Fruit fly (Drosophila melanogaster) whole organism, embryonic: ENCODE data around the gene CG17637.

Experiments
- Ada2b ChIP-seq: fragments of 200-800 bp; sonication (Bioruptor generic); IDR thresholded peaks from 2 replicates; pipeline ENCODE4 v1.3.6; 2022; ENCODE audit warnings: missing biosample characterization, missing genetic modification characterization
- Atf6 ChIP-seq: fragments of 200-800 bp; sonication (Bioruptor generic); IDR thresholded peaks from 2 replicates; pipeline ENCODE4 v1.3.6; 2022; ENCODE audit warnings: missing biosample characterization, missing genetic modification characterization
- CG1024 ChIP-seq: fragments of 200-800 bp; sonication (Bioruptor generic); IDR thresholded peaks from 2 replicates; pipeline ENCODE4 v1.3.6; 2022; ENCODE audit warnings: missing biosample characterization, missing genetic modification characterization
- CG12219 ChIP-seq: fragments of 200-800 bp; sonication (Bioruptor generic); optimal IDR thresholded peaks from 3 replicates; lab custom pipeline; 2018; ENCODE audit warnings: missing biosample characterization, mild to moderate bottlenecking, missing genetic modification characterization
- CG12236 ChIP-seq: fragments of 200-800 bp; sonication (Bioruptor generic); optimal IDR thresholded peaks from 2 replicates; lab custom pipeline; 2016; ENCODE audit warnings: missing biosample characterization, missing genetic modification characterization
- CG15011 ChIP-seq: fragments of 200-800 bp; sonication (Bioruptor generic); optimal IDR thresholded peaks from 3 replicates; lab custom pipeline; 2018; ENCODE audit warnings: missing biosample characterization, mild to moderate bottlenecking, missing genetic modification characterization
- CG15696 ChIP-seq: fragments of 200-800 bp; sonication (Bioruptor generic); optimal IDR thresholded peaks from 2 replicates; lab custom pipeline; 2019; ENCODE audit warnings: missing biosample characterization, mild to moderate bottlenecking, missing genetic modification characterization, moderate library complexity
- CG16779 ChIP-seq: fragments of 200-800 bp; sonication (Bioruptor generic); IDR thresholded peaks from 2 replicates; pipeline ENCODE4 v1.3.6; 2022; ENCODE audit warnings: missing biosample characterization, missing genetic modification characterization
- CG17186 ChIP-seq: fragments of 200-800 bp; sonication (Bioruptor generic); optimal IDR thresholded peaks from 3 replicates; lab custom pipeline; 2017; ENCODE audit warnings: missing biosample characterization, missing genetic modification reagents, missing genetic modification characterization
- CG2889 ChIP-seq: fragments of 200-800 bp; sonication (Bioruptor generic); IDR thresholded peaks from 3 replicates; pipeline ENCODE4 v1.3.6; 2022; ENCODE audit warnings: missing biosample characterization, missing genetic modification characterization
- CG31365 ChIP-seq: fragments of 200-800 bp; sonication (Bioruptor generic); optimal IDR thresholded peaks from 2 replicates; lab custom pipeline; 2018; ENCODE audit warnings: missing biosample characterization, mild to moderate bottlenecking, missing genetic modification characterization
- CG32532 ChIP-seq: fragments of 200-800 bp; sonication (Bioruptor generic); IDR thresholded peaks from 2 replicates; pipeline ENCODE4 v1.3.6; 2022; ENCODE audit warnings: missing biosample characterization, missing genetic modification characterization
- CG33213 ChIP-seq: fragments of 200-800 bp; sonication (Bioruptor generic); optimal IDR thresholded peaks from 3 replicates; lab custom pipeline; 2016; ENCODE audit warnings: missing biosample characterization, missing genetic modification characterization
- CG4360 ChIP-seq: fragments of 200-800 bp; sonication (Bioruptor generic); IDR thresholded peaks from 2 replicates; pipeline ENCODE4 v1.3.6; 2022; ENCODE audit warnings: missing biosample characterization, missing genetic modification characterization
- CG4854 ChIP-seq: fragments of 200-800 bp; sonication (Bioruptor generic); optimal IDR thresholded peaks from 2 replicates; lab custom pipeline; 2016; ENCODE audit warnings: missing biosample characterization, missing genetic modification characterization, inconsistent platforms
- CG5245 ChIP-seq: fragments of 200-800 bp; sonication (Bioruptor generic); optimal IDR thresholded peaks from 3 replicates; lab custom pipeline; 2016; ENCODE audit warnings: missing biosample characterization, missing genetic modification characterization
- CG6683 ChIP-seq: fragments of 200-800 bp; sonication (Bioruptor generic); optimal IDR thresholded peaks from 2 replicates; lab custom pipeline; 2017; ENCODE audit warnings: missing biosample characterization, mild to moderate bottlenecking, missing genetic modification characterization, missing genetic modification reagents
- CG6791 ChIP-seq: fragments of 200-800 bp; sonication (Bioruptor generic); IDR thresholded peaks from 3 replicates; pipeline ENCODE4 v1.3.6; 2022; ENCODE audit warnings: missing biosample characterization, missing genetic modification characterization; ENCODE audit not compliant: partially characterized antibody
- CG7963 ChIP-seq: fragments of 200-800 bp; sonication (Bioruptor generic); IDR thresholded peaks from 3 replicates; pipeline ENCODE4 v1.3.6; 2022; ENCODE audit warnings: missing biosample characterization, missing genetic modification characterization; ENCODE audit not compliant: partially characterized antibody
- CG8388 ChIP-seq: fragments of 200-800 bp; sonication (Bioruptor generic); optimal IDR thresholded peaks from 2 replicates; lab custom pipeline; 2019; ENCODE audit warnings: missing biosample characterization, mild to moderate bottlenecking, missing genetic modification characterization, moderate library complexity
- CG9609 ChIP-seq: fragments of 200-800 bp; sonication (Bioruptor generic); optimal IDR thresholded peaks from 3 replicates; lab custom pipeline; 2016; ENCODE audit warnings: missing biosample characterization, missing genetic modification characterization
- CkIIα-i1 ChIP-seq: fragments of 200-800 bp; sonication (Bioruptor generic); IDR thresholded peaks from 2 replicates; pipeline ENCODE4 v1.3.6; 2022; ENCODE audit warnings: missing biosample characterization, missing genetic modification characterization
- Dek ChIP-seq: fragments of 200-800 bp; sonication (Bioruptor generic); optimal IDR thresholded peaks from 3 replicates; lab custom pipeline; 2019; ENCODE audit warnings: missing biosample characterization, mild to moderate bottlenecking, missing genetic modification characterization, moderate library complexity
- Dref ChIP-seq: fragments of 200-800 bp; sonication (Bioruptor generic); IDR thresholded peaks from 2 replicates; pipeline ENCODE4 v1.3.6; 2022; ENCODE audit warnings: missing biosample characterization, missing genetic modification characterization
- GATAe ChIP-seq: fragments of 200-800 bp; sonication (Bioruptor generic); conservative IDR thresholded peaks from 2 replicates; pipeline ENCODE4 v1.3.6; 2022; ENCODE audit warnings: missing biosample characterization, missing genetic modification characterization
- Gsc ChIP-seq: fragments of 200-800 bp; sonication (Bioruptor generic); IDR thresholded peaks from 2 replicates; pipeline ENCODE4 v1.3.6; 2022; ENCODE audit warnings: missing biosample characterization, missing genetic modification characterization
- Mad ChIP-seq: fragments of 200-800 bp; sonication (Bioruptor generic); optimal IDR thresholded peaks from 2 replicates; lab custom pipeline; 2016; ENCODE audit warnings: missing biosample characterization, missing genetic modification characterization
- Meics ChIP-seq: fragments of 200-800 bp; sonication (Bioruptor generic); optimal IDR thresholded peaks from 2 replicates; lab custom pipeline; 2017; ENCODE audit warnings: missing biosample characterization, mild to moderate bottlenecking, missing genetic modification characterization
- NFAT ChIP-seq: fragments of 200-800 bp; sonication (Bioruptor generic); IDR thresholded peaks from 2 replicates; pipeline ENCODE4 v1.3.6; 2022; ENCODE audit warnings: missing biosample characterization, missing genetic modification characterization
- Sry-δ ChIP-seq: fragments of 200-800 bp; sonication (Bioruptor generic); optimal IDR thresholded peaks from 2 replicates; lab custom pipeline; 2016; ENCODE audit warnings: missing biosample characterization, missing genetic modification characterization
- Ssrp ChIP-seq: fragments of 200-800 bp; sonication (Bioruptor generic); optimal IDR thresholded peaks from 2 replicates; lab custom pipeline; 2018; ENCODE audit warnings: missing biosample characterization, mild to moderate bottlenecking, missing genetic modification characterization, moderate library complexity
- Vsx1 ChIP-seq: fragments of 200-800 bp; sonication (Bioruptor generic); optimal IDR thresholded peaks from 2 replicates; lab custom pipeline; 2017; ENCODE audit warnings: missing biosample characterization, mild to moderate bottlenecking, missing genetic modification characterization, missing genetic modification reagents
- chm ChIP-seq: fragments of 200-800 bp; sonication (Bioruptor generic); IDR thresholded peaks from 2 replicates; pipeline ENCODE4 v1.3.6; 2022; ENCODE audit warnings: missing biosample characterization, missing genetic modification characterization
- dan ChIP-seq: fragments of 200-800 bp; sonication (Bioruptor generic); IDR thresholded peaks from 2 replicates; pipeline ENCODE4 v1.3.6; 2022; ENCODE audit warnings: missing biosample characterization, missing genetic modification characterization
- dpn ChIP-seq, 2 experiments: fragments of 200-800 bp; sonication (Bioruptor generic); optimal IDR thresholded peaks; 3 replicates each; lab custom pipeline; 2016; ENCODE audit warnings: missing biosample characterization in 2 of 2, missing genetic modification characterization in 2 of 2
- dysf ChIP-seq: fragments of 200-800 bp; sonication (Bioruptor generic); IDR thresholded peaks from 3 replicates; pipeline ENCODE4 v1.3.6; 2022; ENCODE audit warnings: missing biosample characterization, missing genetic modification characterization
- ems ChIP-seq: fragments of 200-800 bp; sonication (Bioruptor generic); optimal IDR thresholded peaks from 3 replicates; lab custom pipeline; 2016; ENCODE audit warnings: missing biosample characterization, missing genetic modification characterization
- jumu ChIP-seq: fragments of 200-800 bp; sonication (Bioruptor generic); optimal IDR thresholded peaks from 3 replicates; lab custom pipeline; 2016; ENCODE audit warnings: missing biosample characterization, missing genetic modification characterization
- kay ChIP-seq: fragments of 200-800 bp; sonication (Bioruptor generic); optimal IDR thresholded peaks from 2 replicates; lab custom pipeline; 2016; ENCODE audit warnings: missing biosample characterization, missing genetic modification characterization
- pb ChIP-seq: fragments of 200-800 bp; sonication (Bioruptor generic); optimal IDR thresholded peaks from 3 replicates; lab custom pipeline; 2016; ENCODE audit warnings: missing biosample characterization, missing genetic modification characterization
- psq ChIP-seq: fragments of 200-800 bp; sonication (Bioruptor generic); optimal IDR thresholded peaks from 2 replicates; lab custom pipeline; 2017; ENCODE audit warnings: missing biosample characterization, missing genetic modification characterization
- pzg ChIP-seq: fragments of 200-800 bp; sonication (Bioruptor generic); optimal IDR thresholded peaks from 3 replicates; lab custom pipeline; 2018; ENCODE audit warnings: missing biosample characterization, mild to moderate bottlenecking, missing genetic modification characterization, moderate library complexity
- salm ChIP-seq: fragments of 200-800 bp; sonication (Bioruptor generic); optimal IDR thresholded peaks from 2 replicates; lab custom pipeline; 2018; ENCODE audit warnings: missing biosample characterization, mild to moderate bottlenecking, missing genetic modification characterization
- sima ChIP-seq: fragments of 200-800 bp; sonication (Bioruptor generic); optimal IDR thresholded peaks from 2 replicates; lab custom pipeline; 2016; ENCODE audit warnings: missing biosample characterization, missing genetic modification characterization
- so ChIP-seq: fragments of 200-800 bp; sonication (Bioruptor generic); IDR thresholded peaks from 3 replicates; pipeline ENCODE4 v1.3.6; 2022; ENCODE audit warnings: missing biosample characterization, missing genetic modification characterization
- tap ChIP-seq: fragments of 200-800 bp; optimal IDR thresholded peaks from 3 replicates; lab custom pipeline; 2019; ENCODE audit warnings: missing biosample characterization, mild to moderate bottlenecking, missing genetic modification characterization, moderate library complexity
- tin ChIP-seq: fragments of 200-800 bp; sonication (Bioruptor generic); optimal IDR thresholded peaks from 3 replicates; lab custom pipeline; 2016; ENCODE audit warnings: missing biosample characterization, missing genetic modification characterization
- tio ChIP-seq: fragments of 200-800 bp; sonication (Bioruptor generic); optimal IDR thresholded peaks from 2 replicates; lab custom pipeline; 2017; ENCODE audit warnings: missing biosample characterization, missing genetic modification characterization, inconsistent platforms
- trem ChIP-seq: fragments of 200-800 bp; optimal IDR thresholded peaks from 3 replicates; lab custom pipeline; 2019; ENCODE audit warnings: missing biosample characterization, mild to moderate bottlenecking, missing genetic modification characterization, moderate library complexity
- wek ChIP-seq: fragments of 200-800 bp; sonication (Bioruptor generic); optimal IDR thresholded peaks from 3 replicates; lab custom pipeline; 2018; ENCODE audit warnings: missing biosample characterization, mild to moderate bottlenecking, missing genetic modification characterization, moderate library complexity

CG17637 gene

DNA sequence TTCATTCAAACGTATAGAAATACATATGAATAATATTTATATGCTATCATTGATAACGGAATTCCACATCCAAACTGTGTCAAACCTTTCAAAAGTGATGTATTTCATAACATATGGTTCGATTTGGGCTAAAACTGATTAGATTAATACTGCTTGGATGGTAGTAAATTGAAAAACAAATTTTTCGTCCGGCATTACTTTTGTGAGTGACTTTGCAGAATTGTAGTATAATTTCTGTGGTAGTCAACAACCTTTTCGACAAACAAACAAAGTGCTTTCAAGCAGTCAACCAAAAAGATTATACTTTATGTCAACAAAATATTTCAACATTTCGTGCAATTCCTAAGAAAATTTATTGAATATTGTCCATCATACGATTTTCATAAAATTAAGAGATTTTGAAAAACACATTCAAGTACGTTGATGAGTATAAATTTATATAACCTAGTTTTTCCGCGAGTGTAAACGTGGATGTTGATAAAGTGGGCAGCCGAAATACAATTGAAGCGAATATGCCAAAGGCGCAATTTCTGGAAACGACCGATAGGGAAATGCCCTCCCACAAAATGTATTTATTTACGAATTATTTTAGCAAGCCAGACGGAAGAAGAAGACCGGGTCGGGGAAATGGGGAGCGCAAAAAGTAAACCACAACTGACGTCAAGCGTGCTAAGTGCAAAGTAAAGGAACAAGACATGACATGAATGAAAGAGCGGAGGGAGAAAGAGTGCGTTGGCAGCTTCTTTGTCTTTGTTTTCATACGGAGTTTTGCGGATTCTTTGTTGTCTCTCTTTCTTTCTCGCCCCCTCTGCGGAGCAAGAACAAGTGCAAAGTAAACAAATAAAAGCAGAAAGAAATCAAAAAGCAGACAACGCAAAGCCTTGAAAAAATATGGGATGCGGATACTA is 14.2 kb downstream of the CG17637 start (continued):
- no peak for TF ChIP-seq CG17186 (GFP tag; lab: Kevin White, UChicago)
- TF ChIP-seq CG2889 (GFP tag; lab: Robert Waterston, UW): no peak
- no peak for TF ChIP-seq CG15696 (tag; lab: Kevin White, UChicago)
- TF ChIP-seq CG31365 (tag; lab: Kevin White, UChicago): no peak
- TF ChIP-seq ems (GFP tag; lab: Kevin White, UChicago): no peak
- TF ChIP-seq Mad (GFP tag; lab: Kevin White, UChicago): no peak
- no peak for TF ChIP-seq CG7963 (GFP tag; lab: Robert Waterston, UW)
- no peak for TF ChIP-seq NFAT (GFP tag; lab: Robert Waterston, UW)
- TF ChIP-seq wek (GFP tag; lab: Kevin White, UChicago): no peak
- no peak for TF ChIP-seq CG6683 (GFP tag; lab: Kevin White, UChicago)
- TF ChIP-seq CG4360 (GFP tag; lab: Robert Waterston, UW): no peak
- no peak for TF ChIP-seq CG12236 (GFP tag; lab: Kevin White, UChicago)
- peak; percentile 21 for TF ChIP-seq tio (GFP tag; lab: Kevin White, UChicago)
- no peak for TF ChIP-seq pzg (GFP tag; lab: Kevin White, UChicago)
- no peak for TF ChIP-seq tap (tag; lab: Kevin White, UChicago)
- TF ChIP-seq Atf6 (GFP tag; lab: Robert Waterston, UW): no peak
- TF ChIP-seq salm: no peak
- peak; percentile 17 for TF ChIP-seq CG12219
- peak; percentile 87 for TF ChIP-seq psq (GFP tag; lab: Kevin White, UChicago)
- peak in 1 of 2 experiments; percentile 5 for TF ChIP-seq dpn (GFP tag; optimal IDR thresholded peaks at IDR 0.05; lab: Kevin White, UChicago)
- no peak for TF ChIP-seq CG4854 (GFP tag; lab: Kevin White, UChicago)
- no peak for TF ChIP-seq Sry-δ (GFP tag; lab: Kevin White, UChicago)
- peak; percentile 46; the same call in 1 of the 2 replicates for TF ChIP-seq Ada2b (GFP tag; lab: Robert Waterston, UW)
- no peak for TF ChIP-seq trem (tag; lab: Kevin White, UChicago)
- TF ChIP-seq Gsc (GFP tag; lab: Robert Waterston, UW): no peak
- TF ChIP-seq pb (GFP tag; lab: Kevin White, UChicago): no peak
- TF ChIP-seq CG8388 (GFP tag; lab: Kevin White, UChicago): no peak
- no peak for TF ChIP-seq CG6791 (GFP tag; lab: Robert Waterston, UW)
- TF ChIP-seq CG32532 (GFP tag; lab: Robert Waterston, UW): peak; percentile 6; the same call in 1 of the 2 replicates
- TF ChIP-seq dysf: 0 out of 3 replicates have a peak, but pooled peaks have one; percentile 40
- no peak for TF ChIP-seq CG33213 (GFP tag; lab: Kevin White, UChicago)
- TF ChIP-seq jumu (GFP tag; lab: Kevin White, UChicago): peak; percentile 17
- TF ChIP-seq tin (GFP tag; lab: Kevin White, UChicago): no peak
- no peak; the same call in 1 of the 2 replicates for TF ChIP-seq chm (GFP tag; lab: Robert Waterston, UW)
- TF ChIP-seq CG1024: no peak
- TF ChIP-seq Ssrp (tag; lab: Kevin White, UChicago): no peak
- TF ChIP-seq GATAe (GFP tag; lab: Robert Waterston, UW): no peak
- no peak for TF ChIP-seq Dref (GFP tag; lab: Robert Waterston, UW)
- no peak for TF ChIP-seq kay (GFP tag; lab: Kevin White, UChicago)
- peak; percentile 45 for TF ChIP-seq Meics (GFP tag; lab: Kevin White, UChicago)
- no peak for TF ChIP-seq dan
- TF ChIP-seq Dek (tag; lab: Kevin White, UChicago): peak; percentile 42
- TF ChIP-seq CG5245 (GFP tag; lab: Kevin White, UChicago): no peak
- no peak for TF ChIP-seq sima (GFP tag; lab: Kevin White, UChicago)
- no peak for TF ChIP-seq CkIIα-i1
- TF ChIP-seq so (GFP tag; lab: Robert Waterston, UW): peak; percentile 37; the same call in 1 of the 3 replicates
- peak; percentile 14 for TF ChIP-seq Vsx1 (GFP tag; lab: Kevin White, UChicago)
- no peak for TF ChIP-seq CG9609 (GFP tag; lab: Kevin White, UChicago)
- no peak for TF ChIP-seq CG15011 (GFP tag; lab: Kevin White, UChicago)
- TF ChIP-seq CG16779 (GFP tag; lab: Robert Waterston, UW): no peak
